Fruit fly (Drosophila melanogaster) whole organism, embryonic: Measurements from ENCODE around the gene Neu2.

ENCODE experiments used
- B-H2 ChIP-seq: fragments of 200-800 bp; sonication (Bioruptor generic); optimal IDR thresholded peaks from 2 replicates; lab custom pipeline; 2018; ENCODE audit warnings: missing biosample characterization, mild to moderate bottlenecking, missing genetic modification characterization
- CG10979 ChIP-seq: fragments of 200-800 bp; sonication (Bioruptor generic); optimal IDR thresholded peaks from 2 replicates; lab custom pipeline; 2018; ENCODE audit warnings: missing biosample characterization, mild to moderate bottlenecking, missing genetic modification characterization, moderate library complexity
- CG11456 ChIP-seq: fragments of 200-800 bp; sonication (Bioruptor generic); IDR thresholded peaks from 3 replicates; pipeline ENCODE4 v1.3.6; 2022; ENCODE audit warnings: missing biosample characterization, missing genetic modification characterization
- CG15514 ChIP-seq: fragments of 200-800 bp; sonication (Bioruptor generic); optimal IDR thresholded peaks from 3 replicates; lab custom pipeline; 2017; ENCODE audit warnings: missing biosample characterization, missing genetic modification characterization, mild to moderate bottlenecking, moderate library complexity, missing genetic modification reagents
- CG1603 ChIP-seq: fragments of 200-800 bp; sonication (Bioruptor generic); optimal IDR thresholded peaks from 2 replicates; lab custom pipeline; 2019; ENCODE audit warnings: missing biosample characterization, mild to moderate bottlenecking, missing genetic modification characterization, moderate library complexity
- CG17829 ChIP-seq: fragments of 200-800 bp; optimal IDR thresholded peaks from 2 replicates; lab custom pipeline; 2019; ENCODE audit warnings: missing biosample characterization, mild to moderate bottlenecking, missing genetic modification characterization, moderate library complexity
- CG18262 ChIP-seq: fragments of 200-800 bp; optimal IDR thresholded peaks from 3 replicates; lab custom pipeline; 2019; ENCODE audit warnings: missing biosample characterization, mild to moderate bottlenecking, missing genetic modification characterization, moderate library complexity
- CG3847 ChIP-seq: fragments of 200-800 bp; sonication (Bioruptor generic); IDR thresholded peaks from 2 replicates; pipeline ENCODE4 v1.3.6; 2022; ENCODE audit warnings: missing biosample characterization, missing genetic modification characterization
- CG42726 ChIP-seq: fragments of 200-800 bp; sonication (Bioruptor generic); IDR thresholded peaks from 2 replicates; pipeline ENCODE4 v1.3.6; 2022; ENCODE audit warnings: missing biosample characterization, missing genetic modification characterization; ENCODE audit not compliant: partially characterized antibody
- CG4424 ChIP-seq: fragments of 200-800 bp; sonication (Bioruptor generic); optimal IDR thresholded peaks from 3 replicates; lab custom pipeline; 2016; ENCODE audit warnings: missing biosample characterization, missing genetic modification characterization
- CG6254 ChIP-seq: fragments of 200-800 bp; sonication (Bioruptor generic); optimal IDR thresholded peaks from 3 replicates; lab custom pipeline; 2017; ENCODE audit warnings: mild to moderate bottlenecking, missing biosample characterization, missing genetic modification reagents, missing genetic modification characterization
- CG6689 ChIP-seq: fragments of 200-800 bp; sonication (Bioruptor generic); IDR thresholded peaks from 2 replicates; pipeline ENCODE4 v1.3.6; 2022; ENCODE audit warnings: missing biosample characterization, missing genetic modification characterization
- CG8290 ChIP-seq, 3 experiments: fragments of 200-800 bp; sonication (Bioruptor generic); optimal IDR thresholded peaks; 2 replicates each; lab custom pipeline; 2016 to 2019; ENCODE audit warnings: missing biosample characterization in 3 of 3, missing genetic modification characterization in 3 of 3, mild to moderate bottlenecking in 2 of 3, moderate library complexity in 1 of 3
- CHES-1-like ChIP-seq: fragments of 200-800 bp; sonication (Bioruptor generic); optimal IDR thresholded peaks from 2 replicates; lab custom pipeline; 2016; ENCODE audit warnings: missing biosample characterization, missing genetic modification characterization
- CTCF ChIP-seq: fragments of 200-800 bp; sonication (Bioruptor generic); optimal IDR thresholded peaks from 2 replicates; lab custom pipeline; 2017; ENCODE audit warnings: missing biosample characterization, mild to moderate bottlenecking, missing genetic modification characterization, moderate library complexity
- Camta ChIP-seq: fragments of 200-800 bp; sonication (Bioruptor generic); optimal IDR thresholded peaks from 2 replicates; lab custom pipeline; 2016; ENCODE audit warnings: missing biosample characterization, missing genetic modification characterization
- CkIIα-i1 ChIP-seq: fragments of 200-800 bp; sonication (Bioruptor generic); IDR thresholded peaks from 2 replicates; pipeline ENCODE4 v1.3.6; 2022; ENCODE audit warnings: missing biosample characterization, missing genetic modification characterization
- D19A ChIP-seq: fragments of 200-800 bp; optimal IDR thresholded peaks from 3 replicates; lab custom pipeline; 2019; ENCODE audit warnings: missing biosample characterization, mild to moderate bottlenecking, missing genetic modification characterization, moderate library complexity
- Dad ChIP-seq: fragments of 200-800 bp; sonication (Bioruptor generic); optimal IDR thresholded peaks from 3 replicates; lab custom pipeline; 2016; ENCODE audit warnings: missing biosample characterization, missing genetic modification characterization
- Dp ChIP-seq: fragments of 200-800 bp; sonication (Bioruptor generic); optimal IDR thresholded peaks from 2 replicates; lab custom pipeline; 2018; ENCODE audit warnings: missing biosample characterization, mild to moderate bottlenecking, missing genetic modification characterization, moderate library complexity
- Dref ChIP-seq: fragments of 200-800 bp; sonication (Bioruptor generic); IDR thresholded peaks from 2 replicates; pipeline ENCODE4 v1.3.6; 2022; ENCODE audit warnings: missing biosample characterization, missing genetic modification characterization
- HLH54F ChIP-seq: fragments of 200-800 bp; sonication (Bioruptor generic); optimal IDR thresholded peaks from 3 replicates; lab custom pipeline; 2016; ENCODE audit warnings: missing biosample characterization, missing genetic modification characterization
- Hand ChIP-seq: fragments of 200-800 bp; sonication (Bioruptor generic); optimal IDR thresholded peaks from 2 replicates; lab custom pipeline; 2017; ENCODE audit warnings: mild to moderate bottlenecking, missing biosample characterization, missing genetic modification reagents, missing genetic modification characterization
- HmgD ChIP-seq: fragments of 200-800 bp; sonication (Bioruptor generic); optimal IDR thresholded peaks from 3 replicates; lab custom pipeline; 2016; ENCODE audit warnings: missing biosample characterization, missing genetic modification characterization
- HmgZ ChIP-seq: fragments of 200-800 bp; sonication (Bioruptor generic); optimal IDR thresholded peaks from 2 replicates; lab custom pipeline; 2018; ENCODE audit warnings: missing biosample characterization, mild to moderate bottlenecking, missing genetic modification characterization
- Hr51 ChIP-seq, 2 experiments: fragments of 200-800 bp; sonication (Bioruptor generic); optimal IDR thresholded peaks; 2 replicates in 1 of 2; 3 replicates in 1 of 2; lab custom pipeline; 2016 to 2018; ENCODE audit warnings: missing biosample characterization in 2 of 2, missing genetic modification characterization in 2 of 2, mild to moderate bottlenecking in 1 of 2, moderate library complexity in 1 of 2
- Hsf ChIP-seq: fragments of 200-800 bp; sonication (Bioruptor generic); optimal IDR thresholded peaks from 3 replicates; lab custom pipeline; 2016; ENCODE audit warnings: missing biosample characterization, missing genetic modification characterization
- Jarid2 ChIP-seq: fragments of 200-800 bp; sonication (Bioruptor generic); optimal IDR thresholded peaks from 3 replicates; lab custom pipeline; 2017; ENCODE audit warnings: mild to moderate bottlenecking, missing biosample characterization, missing genetic modification reagents, missing genetic modification characterization
- Myb ChIP-seq: fragments of 200-800 bp; sonication (Bioruptor generic); optimal IDR thresholded peaks from 2 replicates; lab custom pipeline; 2016; ENCODE audit warnings: missing biosample characterization, missing genetic modification characterization
- Pdp1 ChIP-seq, 2 experiments: fragments of 200-800 bp; sonication (Bioruptor generic); optimal IDR thresholded peaks; 3 replicates each; lab custom pipeline; 2016; ENCODE audit warnings: missing biosample characterization in 2 of 2, missing genetic modification characterization in 2 of 2, mild to moderate bottlenecking in 1 of 2, moderate library complexity in 1 of 2
- Ptx1 ChIP-seq: fragments of 200-800 bp; sonication (Bioruptor generic); IDR thresholded peaks from 2 replicates; pipeline ENCODE4 v1.3.6; 2022; ENCODE audit warnings: missing biosample characterization, missing genetic modification characterization
- Rfx ChIP-seq: fragments of 200-800 bp; sonication (Bioruptor generic); IDR thresholded peaks from 2 replicates; pipeline ENCODE4 v1.3.6; 2022; ENCODE audit warnings: missing biosample characterization, missing genetic modification characterization
- Side ChIP-seq: fragments of 200-800 bp; sonication (Bioruptor generic); optimal IDR thresholded peaks from 2 replicates; lab custom pipeline; 2016; ENCODE audit warnings: missing biosample characterization, missing genetic modification characterization
- az2 ChIP-seq: fragments of 200-800 bp; sonication (Bioruptor generic); optimal IDR thresholded peaks from 3 replicates; lab custom pipeline; 2016; ENCODE audit warnings: missing biosample characterization, missing genetic modification characterization
- cg ChIP-seq: fragments of 200-800 bp; sonication (Bioruptor generic); optimal IDR thresholded peaks from 3 replicates; lab custom pipeline; 2019; ENCODE audit warnings: missing biosample characterization, mild to moderate bottlenecking, missing genetic modification characterization, moderate library complexity
- cwo ChIP-seq: fragments of 200-800 bp; sonication (Bioruptor generic); optimal IDR thresholded peaks from 3 replicates; lab custom pipeline; 2017; ENCODE audit warnings: missing biosample characterization, missing genetic modification characterization, mild to moderate bottlenecking, moderate library complexity, missing genetic modification reagents
- dpn ChIP-seq, 2 experiments: fragments of 200-800 bp; sonication (Bioruptor generic); optimal IDR thresholded peaks; 3 replicates each; lab custom pipeline; 2016; ENCODE audit warnings: missing biosample characterization in 2 of 2, missing genetic modification characterization in 2 of 2
- ftz-f1 ChIP-seq: fragments of 200-800 bp; sonication (Bioruptor generic); optimal IDR thresholded peaks from 2 replicates; lab custom pipeline; 2016; ENCODE audit warnings: missing biosample characterization, missing genetic modification characterization
- fu2 ChIP-seq: fragments of 200-800 bp; sonication (Bioruptor generic); optimal IDR thresholded peaks from 2 replicates; lab custom pipeline; 2016; ENCODE audit warnings: missing biosample characterization, missing genetic modification characterization
- gce ChIP-seq: fragments of 200-800 bp; sonication (Bioruptor generic); IDR thresholded peaks from 3 replicates; pipeline ENCODE4 v1.3.6; 2022; ENCODE audit warnings: missing biosample characterization, missing genetic modification characterization
- grau ChIP-seq: fragments of 200-800 bp; optimal IDR thresholded peaks from 3 replicates; lab custom pipeline; 2019; ENCODE audit warnings: missing biosample characterization, mild to moderate bottlenecking, missing genetic modification characterization, moderate library complexity
- gsb ChIP-seq: fragments of 200-800 bp; sonication (Bioruptor generic); IDR thresholded peaks from 2 replicates; pipeline ENCODE4 v1.3.6; 2022; ENCODE audit warnings: missing biosample characterization, missing genetic modification characterization
- lilli ChIP-seq: fragments of 200-800 bp; sonication (Bioruptor generic); optimal IDR thresholded peaks from 3 replicates; lab custom pipeline; 2016; ENCODE audit warnings: missing biosample characterization, missing genetic modification characterization
- lola ChIP-seq, 3 experiments: fragments of >200 bp in 2 of 3; fragments of 200-800 bp in 1 of 3; sonication (Bioruptor generic) in 1 of 3; optimal IDR thresholded peaks; 2 replicates each; lab custom pipeline; 2017 to 2019; ENCODE audit warnings: missing biosample characterization in 3 of 3, missing genetic modification characterization in 3 of 3, mild to moderate bottlenecking in 1 of 3, moderate library complexity in 1 of 3
- nom ChIP-seq: fragments of 200-800 bp; sonication (Bioruptor generic); optimal IDR thresholded peaks from 2 replicates; lab custom pipeline; 2017; ENCODE audit warnings: missing biosample characterization, missing genetic modification characterization, mild to moderate bottlenecking, moderate library complexity, missing genetic modification reagents
- pzg ChIP-seq: fragments of 200-800 bp; sonication (Bioruptor generic); optimal IDR thresholded peaks from 3 replicates; lab custom pipeline; 2018; ENCODE audit warnings: missing biosample characterization, mild to moderate bottlenecking, missing genetic modification characterization, moderate library complexity
- scrt ChIP-seq: fragments of 200-800 bp; sonication (Bioruptor generic); optimal IDR thresholded peaks from 2 replicates; lab custom pipeline; 2018; ENCODE audit warnings: missing biosample characterization, mild to moderate bottlenecking, missing genetic modification characterization, moderate library complexity
- sens ChIP-seq: fragments of 200-800 bp; sonication (Bioruptor generic); peaks from one replicate; lab custom pipeline; 2016; ENCODE audit warnings: missing biosample characterization, missing genetic modification characterization
- trem ChIP-seq: fragments of 200-800 bp; optimal IDR thresholded peaks from 3 replicates; lab custom pipeline; 2019; ENCODE audit warnings: missing biosample characterization, mild to moderate bottlenecking, missing genetic modification characterization, moderate library complexity

Neu2 gene

DNA sequence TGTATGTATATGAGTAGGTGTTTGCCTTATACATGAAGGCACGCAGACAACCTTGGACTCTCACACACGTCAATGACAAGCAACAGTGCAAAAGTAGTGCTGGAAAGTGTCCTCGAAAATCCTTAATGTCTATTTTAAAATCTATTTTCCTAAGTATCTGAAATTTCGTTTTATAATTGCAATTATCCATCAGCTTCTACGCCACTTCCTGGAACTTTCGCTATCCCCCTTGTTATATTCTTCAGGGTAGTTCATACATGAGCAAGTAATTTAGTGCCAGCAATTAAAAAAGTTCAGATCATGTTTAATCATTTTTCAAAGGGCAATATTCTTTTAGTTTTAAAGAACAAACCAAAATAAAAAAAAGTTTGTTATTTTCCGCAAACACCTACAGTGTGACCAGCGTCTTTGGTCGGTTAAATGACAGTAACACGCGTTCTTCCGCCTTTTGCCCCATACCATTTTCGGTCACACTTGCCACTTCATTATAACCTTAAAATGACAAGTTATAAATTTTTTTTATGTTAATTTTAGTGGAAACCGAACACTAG lies 26.4 kb upstream of the Neu2 start (continued):
- no peak for TF ChIP-seq Jarid2 (GFP tag; lab: Kevin White, UChicago)
- 0 out of 2 replicates have a peak, but pooled peaks have one; percentile 7 for TF ChIP-seq Rfx
- peak; percentile 93 for TF ChIP-seq cg (GFP tag; lab: Kevin White, UChicago)
- peak; percentile 25 for TF ChIP-seq HLH54F (GFP tag; lab: Kevin White, UChicago)
- TF ChIP-seq Hand (GFP tag; lab: Kevin White, UChicago): peak; percentile 18
- peak; percentile 69 for TF ChIP-seq pzg (GFP tag; lab: Kevin White, UChicago)
- peak; percentile 9 for TF ChIP-seq D19A (tag; lab: Kevin White, UChicago)
- peak; percentile 13 for TF ChIP-seq CG8290 (GFP tag; optimal IDR thresholded peaks at IDR 0.05; lab: Kevin White, UChicago)
- TF ChIP-seq CG8290 (tag; optimal IDR thresholded peaks at IDR 0.05; lab: Kevin White, UChicago): no peak
- TF ChIP-seq CG11456 (GFP tag; lab: Robert Waterston, UW): no peak
- TF ChIP-seq grau (tag; lab: Kevin White, UChicago): peak; percentile 3
- TF ChIP-seq fu2: no peak
- TF ChIP-seq Myb (GFP tag; lab: Kevin White, UChicago): peak; percentile 28
- peak; percentile 36 for TF ChIP-seq Hsf
- peak in 1 of 2 experiments; percentile 40 for TF ChIP-seq dpn (GFP tag; optimal IDR thresholded peaks at IDR 0.05; lab: Kevin White, UChicago)
- TF ChIP-seq Dref (GFP tag; lab: Robert Waterston, UW): 0 out of 2 replicates have a peak, but pooled peaks have one; percentile 10
- peak; percentile 37; the same call in 1 of the 2 replicates for TF ChIP-seq CG3847 (GFP tag; lab: Robert Waterston, UW)
- TF ChIP-seq CG10979 (tag; lab: Kevin White, UChicago): peak; percentile 7
- no peak for TF ChIP-seq CTCF (GFP tag; lab: Kevin White, UChicago)
- TF ChIP-seq Pdp1 (GFP tag; optimal IDR thresholded peaks at IDR 0.05; lab: Kevin White, UChicago): peak in 1 of 2 experiments; percentile 8
- peak; percentile 70 for TF ChIP-seq scrt
- TF ChIP-seq CG18262 (tag; lab: Kevin White, UChicago): peak; percentile 10
- no peak for TF ChIP-seq Ptx1 (GFP tag; lab: Robert Waterston, UW)
- TF ChIP-seq gce (GFP tag; lab: Robert Waterston, UW): no peak
- no peak for TF ChIP-seq B-H2 (GFP tag; lab: Kevin White, UChicago)
- peak; percentile 33 for TF ChIP-seq CG4424 (GFP tag; lab: Kevin White, UChicago)
- TF ChIP-seq CkIIα-i1 (GFP tag; lab: Robert Waterston, UW): no peak
- peak; percentile 39 for TF ChIP-seq Dp (GFP tag; lab: Kevin White, UChicago)
- TF ChIP-seq CG15514 (GFP tag; lab: Kevin White, UChicago): peak; percentile 31
- peak; percentile 38 for TF ChIP-seq lilli (GFP tag; lab: Kevin White, UChicago)
- peak; percentile 27 for TF ChIP-seq az2 (GFP tag; lab: Kevin White, UChicago)
- TF ChIP-seq lola (GFP tag; optimal IDR thresholded peaks at IDR 0.05; lab: Kevin White, UChicago): peak in 1 of 3 experiments; percentile 8
- TF ChIP-seq Hr51 (GFP tag; optimal IDR thresholded peaks at IDR 0.05; lab: Kevin White, UChicago): peak in 1 of 2 experiments; percentile 24
- peak; percentile 86 for TF ChIP-seq sens (GFP tag; lab: Kevin White, UChicago)
- peak; percentile 17; the same call in 1 of the 2 replicates for TF ChIP-seq CG6689 (GFP tag; lab: Robert Waterston, UW)
- TF ChIP-seq ftz-f1: peak; percentile 87
- TF ChIP-seq HmgZ (tag; lab: Kevin White, UChicago): peak; percentile 36
- TF ChIP-seq CG17829 (tag; lab: Kevin White, UChicago): peak; percentile 40
- TF ChIP-seq CG42726: no peak
- TF ChIP-seq nom: no peak
- TF ChIP-seq gsb (GFP tag; lab: Robert Waterston, UW): no peak
- TF ChIP-seq CG6254 (GFP tag; lab: Kevin White, UChicago): peak; percentile 16
- TF ChIP-seq HmgD (GFP tag; lab: Kevin White, UChicago): peak; percentile 11
- no peak for TF ChIP-seq cwo
- TF ChIP-seq CG1603: peak; percentile 14
- TF ChIP-seq CHES-1-like (GFP tag; lab: Kevin White, UChicago): peak; percentile 38
- no peak for TF ChIP-seq Dad (GFP tag; lab: Kevin White, UChicago)
- TF ChIP-seq Camta (GFP tag; lab: Kevin White, UChicago): peak; percentile 27
- TF ChIP-seq trem (tag; lab: Kevin White, UChicago): peak; percentile 68
- TF ChIP-seq Side: peak; percentile 35
